Worm (Caenorhabditis elegans) whole organism, L2 larva: ENCODE data around the gene ZK813.7.

Source experiments
- Y55F3AM.14 ChIP-seq: fragments of 200-800 bp; sonication (Bioruptor generic); optimal IDR thresholded peaks from 2 replicates; lab custom pipeline; 2018; ENCODE audit warnings: mild to moderate bottlenecking, missing genetic modification characterization, missing compliant biosample characterization
- elt-3 ChIP-seq: sonication (generic microtip); optimal IDR thresholded peaks from 2 replicates; lab custom pipeline; 2017; ENCODE audit warnings: missing biosample characterization, missing genetic modification characterization
- mdl-1 ChIP-seq, 2 experiments: fragments of 150-350 bp in 1 of 2; sonication (generic microtip) in 1 of 2; optimal IDR thresholded peaks; 2 replicates each; lab custom pipeline; 2017; ENCODE audit warnings: missing biosample characterization in 2 of 2, missing genetic modification characterization in 2 of 2
- nhr-11 ChIP-seq: fragments of 150-350 bp; optimal IDR thresholded peaks from 2 replicates; lab custom pipeline; 2014; ENCODE audit warnings: missing biosample characterization, missing genetic modification characterization
- nhr-12 ChIP-seq: fragments of 150-350 bp; optimal IDR thresholded peaks from 2 replicates; lab custom pipeline; 2014; ENCODE audit warnings: missing biosample characterization, missing genetic modification characterization
- nhr-237 ChIP-seq: fragments of 150-350 bp; optimal IDR thresholded peaks from 2 replicates; lab custom pipeline; 2014; ENCODE audit warnings: missing biosample characterization, missing genetic modification characterization
- ztf-11 ChIP-seq: sonication (generic microtip); optimal IDR thresholded peaks from 2 replicates; lab custom pipeline; 2017; ENCODE audit warnings: missing biosample characterization, missing genetic modification characterization

- TF ChIP-seq nhr-11 (tag; lab: Kevin White, UChicago) (no peak), elt-3 (no peak), mdl-1 (tag; optimal IDR thresholded peaks at IDR 0.05; lab: Kevin White, UChicago) (no peak), nhr-12 (tag; lab: Kevin White, UChicago) (no peak), nhr-237 (tag; lab: Kevin White, UChicago) (no peak), Y55F3AM.14 (GFP tag; lab: Kevin White, UChicago) (no peak), ztf-11 (tag; lab: Kevin White, UChicago) (no peak)
These were observed 1.1 kb upstream of the ZK813.7 start, which contains the start of gene ZK813.2 for ce11 chrX:3443526-3443925.
